Worm (Caenorhabditis elegans) whole organism, mixed stage, embryonic: ENCODE measurements around the gene K07C5.2.

Experiments used
- bed-3 ChIP-seq: fragments of 200-800 bp; sonication (Bioruptor generic); optimal IDR thresholded peaks from 3 replicates; lab custom pipeline; 2018; ENCODE audit warnings: mild to moderate bottlenecking, missing genetic modification characterization, moderate library complexity, missing compliant biosample characterization
- ceh-43 ChIP-seq: fragments of 200-800 bp; sonication (Bioruptor generic); optimal IDR thresholded peaks from 2 replicates; lab custom pipeline; 2018; ENCODE audit warnings: mild to moderate bottlenecking, missing genetic modification characterization, moderate library complexity, missing compliant biosample characterization
- ceh-83 ChIP-seq: fragments of 200-800 bp; sonication (Bioruptor generic); optimal IDR thresholded peaks from 2 replicates; lab custom pipeline; 2018; ENCODE audit warnings: mild to moderate bottlenecking, missing genetic modification characterization, missing compliant biosample characterization
- ces-1 ChIP-seq: fragments of 150-350 bp; optimal IDR thresholded peaks from 2 replicates; lab custom pipeline; 2014; ENCODE audit warnings: missing biosample characterization, missing genetic modification reagents, missing genetic modification characterization
- cnd-1 ChIP-seq: fragments of 200-800 bp; sonication (Bioruptor generic); optimal IDR thresholded peaks from 2 replicates; lab custom pipeline; 2018; ENCODE audit warnings: mild to moderate bottlenecking, missing genetic modification characterization, missing compliant biosample characterization
- drap-1 ChIP-seq: fragments of 200-800 bp; sonication (Bioruptor generic); optimal IDR thresholded peaks from 3 replicates; lab custom pipeline; 2018; ENCODE audit warnings: mild to moderate bottlenecking, missing genetic modification characterization, missing compliant biosample characterization
- elt-1 ChIP-seq: sonication (generic microtip); optimal IDR thresholded peaks from 2 replicates; lab custom pipeline; 2017; ENCODE audit warnings: missing genetic modification characterization, mild to moderate bottlenecking, missing compliant biosample characterization, antibody characterized with exemption, moderate library complexity, borderline replicate concordance; ENCODE audit not compliant: insufficient read depth
- elt-3 ChIP-seq: fragments of 150-350 bp; optimal IDR thresholded peaks from 2 replicates; lab custom pipeline; 2014; ENCODE audit warnings: missing biosample characterization, missing genetic modification characterization
- flh-1 ChIP-seq: fragments of 200-800 bp; sonication (Bioruptor generic); optimal IDR thresholded peaks from 2 replicates; lab custom pipeline; 2018; ENCODE audit warnings: mild to moderate bottlenecking, missing genetic modification characterization, moderate library complexity, missing compliant biosample characterization
- ham-2 ChIP-seq: fragments of 200-800 bp; sonication (Bioruptor generic); optimal IDR thresholded peaks from 2 replicates; lab custom pipeline; 2018; ENCODE audit warnings: mild to moderate bottlenecking, missing genetic modification characterization, missing compliant biosample characterization
- lin-13 ChIP-seq: fragments of 150-350 bp; optimal IDR thresholded peaks from 2 replicates; lab custom pipeline; 2014; ENCODE audit warnings: missing biosample characterization, missing genetic modification characterization
- lin-32 ChIP-seq: fragments of 200-800 bp; sonication (Bioruptor generic); optimal IDR thresholded peaks from 2 replicates; lab custom pipeline; 2018; ENCODE audit warnings: mild to moderate bottlenecking, missing genetic modification characterization, missing compliant biosample characterization
- lsy-2 ChIP-seq: fragments of 150-350 bp; optimal IDR thresholded peaks from 2 replicates; lab custom pipeline; 2014; ENCODE audit warnings: missing biosample characterization, missing genetic modification characterization
- mab-5 ChIP-seq: fragments of 150-350 bp; optimal IDR thresholded peaks from 2 replicates; lab custom pipeline; 2014; ENCODE audit warnings: missing biosample characterization, missing genetic modification characterization
- mep-1 ChIP-seq: fragments of 150-350 bp; optimal IDR thresholded peaks from 2 replicates; lab custom pipeline; 2017; ENCODE audit warnings: missing biosample characterization, missing genetic modification reagents, missing genetic modification characterization, inconsistent platforms
- mls-2 ChIP-seq: sonication (generic microtip); optimal IDR thresholded peaks from 2 replicates; lab custom pipeline; 2016; ENCODE audit warnings: mild to moderate bottlenecking, missing genetic modification characterization, moderate library complexity, missing compliant biosample characterization
- nhr-237 ChIP-seq: fragments of 150-350 bp; optimal IDR thresholded peaks from 2 replicates; lab custom pipeline; 2014; ENCODE audit warnings: missing biosample characterization, missing genetic modification characterization
- nhr-28 ChIP-seq: fragments of 150-350 bp; optimal IDR thresholded peaks from 2 replicates; lab custom pipeline; 2014; ENCODE audit warnings: missing biosample characterization, missing genetic modification characterization
- pha-4 ChIP-seq: fragments of 150-350 bp; optimal IDR thresholded peaks from 2 replicates; lab custom pipeline; 2018; ENCODE audit warnings: missing biosample characterization, missing genetic modification reagents, missing genetic modification characterization
- sem-2 ChIP-seq: fragments of 200-800 bp; sonication (Bioruptor generic); optimal IDR thresholded peaks from 2 replicates; lab custom pipeline; 2018; ENCODE audit warnings: mild to moderate bottlenecking, missing genetic modification characterization, missing compliant biosample characterization
- snpc-4 ChIP-seq: fragments of 150-350 bp; optimal IDR thresholded peaks from 2 replicates; lab custom pipeline; 2014; ENCODE audit warnings: missing biosample characterization, missing genetic modification characterization
- sptf-1 ChIP-seq: sonication (generic microtip); optimal IDR thresholded peaks from 2 replicates; lab custom pipeline; 2017; ENCODE audit warnings: mild to moderate bottlenecking, missing genetic modification characterization, moderate library complexity, missing compliant biosample characterization
- tbx-8 ChIP-seq: fragments of 200-800 bp; sonication (Bioruptor generic); optimal IDR thresholded peaks from 2 replicates; lab custom pipeline; 2018; ENCODE audit warnings: mild to moderate bottlenecking, missing genetic modification characterization, moderate library complexity, missing compliant biosample characterization
- unc-120 ChIP-seq: sonication (generic microtip); optimal IDR thresholded peaks from 2 replicates; lab custom pipeline; 2017; ENCODE audit warnings: missing genetic modification characterization, missing compliant biosample characterization; ENCODE audit not compliant: poor library complexity, severe bottlenecking
- unc-39 ChIP-seq: fragments of 150-350 bp; optimal IDR thresholded peaks from 2 replicates; lab custom pipeline; 2014; ENCODE audit warnings: missing biosample characterization, missing genetic modification characterization
- unc-62 ChIP-seq: fragments of 150-350 bp; optimal IDR thresholded peaks from 2 replicates; lab custom pipeline; 2014; ENCODE audit warnings: missing biosample characterization, missing genetic modification reagents, missing genetic modification characterization
- zip-8 ChIP-seq: fragments of 150-350 bp; optimal IDR thresholded peaks from 2 replicates; lab custom pipeline; 2014; ENCODE audit warnings: missing biosample characterization, missing genetic modification characterization
- ztf-11 ChIP-seq: fragments of 150-350 bp; optimal IDR thresholded peaks from 2 replicates; lab custom pipeline; 2014; ENCODE audit warnings: missing biosample characterization, missing genetic modification characterization

Gene K07C5.2

DNA sequence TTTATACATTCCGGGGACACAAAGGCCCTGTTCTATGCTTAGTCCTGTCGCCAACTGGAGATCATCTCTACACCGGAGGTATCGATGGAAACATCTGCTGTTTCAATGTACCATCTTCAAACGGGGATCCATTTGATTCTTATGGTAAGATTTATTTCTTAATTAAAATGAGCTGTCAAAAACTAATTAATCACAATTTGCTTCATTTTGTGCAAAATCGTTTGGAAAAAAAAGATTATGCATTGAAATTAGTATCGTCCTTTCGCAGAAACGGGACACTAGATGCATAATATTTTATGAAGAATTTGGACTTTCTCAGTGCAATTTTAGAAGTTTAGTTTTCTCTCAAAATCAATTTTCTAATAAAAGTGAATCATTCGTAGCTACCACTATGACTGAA lies 24.5 kb downstream of the K07C5.2 start:
- no peak for TF ChIP-seq elt-3 (tag; lab: Kevin White, UChicago)
- no peak for TF ChIP-seq sptf-1 (tag; lab: Kevin White, UChicago)
- TF ChIP-seq elt-1 = no peak
- no peak for TF ChIP-seq tbx-8 (GFP tag; lab: Kevin White, UChicago)
- TF ChIP-seq pha-4 (tag; lab: Kevin White, UChicago) = no peak
- no peak for TF ChIP-seq flh-1 (GFP tag; lab: Kevin White, UChicago)
- no peak for TF ChIP-seq unc-62
- TF ChIP-seq mep-1 = no peak
- no peak for TF ChIP-seq ztf-11 (tag; lab: Kevin White, UChicago)
- TF ChIP-seq nhr-237 (tag; lab: Kevin White, UChicago) = no peak
- TF ChIP-seq cnd-1 (tag; lab: Kevin White, UChicago) = no peak
- no peak for TF ChIP-seq unc-120 (tag; lab: Kevin White, UChicago)
- TF ChIP-seq zip-8 (tag; lab: Kevin White, UChicago) = no peak
- no peak for TF ChIP-seq lin-32 (GFP tag; lab: Kevin White, UChicago)
- TF ChIP-seq bed-3 = no peak
- no peak for TF ChIP-seq nhr-28 (tag; lab: Kevin White, UChicago)
- TF ChIP-seq ces-1 (GFP tag; lab: Kevin White, UChicago) = no peak
- no peak for TF ChIP-seq drap-1 (GFP tag; lab: Kevin White, UChicago)
- TF ChIP-seq ceh-83 (GFP tag; lab: Kevin White, UChicago) = no peak
- TF ChIP-seq, all 35 proteins: peak for 0

- TF ChIP-seq mls-2 (tag; lab: Kevin White, UChicago) = no peak
- no peak for TF ChIP-seq lin-32 (GFP tag; lab: Kevin White, UChicago)
- TF ChIP-seq lsy-2 (tag; lab: Kevin White, UChicago) = no peak
- no peak for TF ChIP-seq bed-3
- TF ChIP-seq unc-120 (tag; lab: Kevin White, UChicago) = no peak
- no peak for TF ChIP-seq cnd-1 (tag; lab: Kevin White, UChicago)
- no peak for TF ChIP-seq unc-39 (tag; lab: Kevin White, UChicago)
Measured at ce11 chrV:10368256-10368655, 29.0 kb downstream of the K07C5.2 start, which contains the start of gene sri-20. Gene sri-20, plus strand, starts transcription at chrV:10368556.

ce11 chrV:10371177-10371576 lies 31.9 kb downstream of the K07C5.2 start:
- TF ChIP-seq lin-13 (tag; lab: Kevin White, UChicago) (no peak), ham-2 (no peak), tbx-8 (GFP tag; lab: Kevin White, UChicago) (no peak), sem-2 (no peak), mab-5 (tag; lab: Kevin White, UChicago) (no peak), elt-1 (no peak)

DNA sequence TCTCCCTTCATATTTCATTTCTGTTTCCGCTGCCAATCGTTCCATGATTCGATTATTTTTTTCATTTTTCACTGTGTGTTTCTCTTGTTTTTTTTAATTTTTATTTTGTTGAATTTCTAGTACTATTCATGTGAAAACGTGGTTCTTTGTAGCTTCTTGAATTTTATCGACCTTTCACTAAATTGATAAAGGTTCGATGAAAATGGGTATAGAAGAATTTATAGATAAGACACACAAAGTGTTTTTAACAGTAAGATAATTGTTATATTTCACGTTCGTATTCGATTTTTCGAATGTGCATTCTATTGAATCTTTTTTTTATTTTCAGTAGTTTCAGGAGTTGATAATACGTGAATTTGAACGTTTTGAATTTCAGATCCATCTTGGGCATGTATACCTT lies 32.7 kb downstream of the K07C5.2 start, which contains the start of gene ugt-49:
TSS of gene ugt-49 (plus strand) at position 371 of the 400 bp plus-strand sequence.
- TF ChIP-seq pha-4 (tag; lab: Kevin White, UChicago) = no peak
- TF ChIP-seq bed-3 = no peak
- TF ChIP-seq lin-13 (tag; lab: Kevin White, UChicago) = no peak
- no peak for TF ChIP-seq cnd-1 (tag; lab: Kevin White, UChicago)

DNA sequence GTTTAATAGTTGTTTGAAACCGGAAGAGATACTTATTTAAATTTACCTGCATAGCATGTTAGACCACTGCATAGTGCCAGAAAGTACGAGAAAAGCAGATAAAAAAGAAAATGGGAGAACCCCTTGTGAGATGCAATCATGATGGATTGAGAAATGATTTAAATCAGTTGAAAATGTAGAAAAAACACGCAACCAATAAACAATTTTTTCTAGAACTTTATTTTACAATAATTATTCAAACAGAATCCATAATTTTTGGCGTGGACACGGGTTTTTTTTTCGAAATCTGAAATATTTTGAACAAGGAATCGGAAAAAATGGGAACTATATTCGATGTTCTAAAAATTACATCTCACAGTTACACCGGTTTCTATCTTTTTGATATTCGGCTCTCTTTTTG lies 40.0 kb downstream of the K07C5.2 start, which contains the start of gene AC3.12:
TSS of gene AC3.12 (minus strand) at position 101 of the 400 bp plus-strand sequence.
- no peak for TF ChIP-seq ceh-83 (GFP tag; lab: Kevin White, UChicago)
- TF ChIP-seq mep-1 = no peak
- TF ChIP-seq ceh-43 = no peak
- TF ChIP-seq, all 35 proteins: peak for 0

ce11 chrV:10379761-10380160 lies 40.5 kb downstream of the K07C5.2 start:
- TF ChIP-seq sptf-1 (tag; lab: Kevin White, UChicago) = no peak
- no peak for TF ChIP-seq zip-8 (tag; lab: Kevin White, UChicago)
- TF ChIP-seq unc-39 (tag; lab: Kevin White, UChicago) = no peak
- TF ChIP-seq cnd-1 (tag; lab: Kevin White, UChicago) = no peak
- TF ChIP-seq pha-4 (tag; lab: Kevin White, UChicago) = no peak
- no peak for TF ChIP-seq snpc-4 (tag; lab: Kevin White, UChicago)
- TF ChIP-seq nhr-28 (tag; lab: Kevin White, UChicago) = no peak
- no peak for TF ChIP-seq ceh-43
- TF ChIP-seq mls-2 (tag; lab: Kevin White, UChicago) = no peak
- no peak for TF ChIP-seq lin-13 (tag; lab: Kevin White, UChicago)
- no peak for TF ChIP-seq bed-3
- TF ChIP-seq mep-1 = no peak
- no peak for TF ChIP-seq ceh-83 (GFP tag; lab: Kevin White, UChicago)
- no peak for TF ChIP-seq ham-2
